Worm (Caenorhabditis elegans): Measurements from ENCODE around the gene K04C2.7.

ce11 chrIII:6931896-6932295 lies 51.0 kb downstream of the K04C2.7 start, which contains the start of gene byn-1:
- TF ChIP-seq unc-62 (GFP tag; optimal IDR thresholded peaks at IDR 0.05 in 1 of 2) (no peak), unc-62 (tag; optimal IDR thresholded peaks at IDR 0.05) (no peak), lin-39 (tag; optimal IDR thresholded peaks at IDR 0.05) (no peak), nhr-77 (tag; optimal IDR thresholded peaks at IDR 0.05) (no peak), php-3 (GFP tag; IDR thresholded peaks at IDR 0.05) (no peak), lin-13 (GFP tag; optimal IDR thresholded peaks at IDR 0.05) (no peak), lsy-2 (tag; optimal IDR thresholded peaks at IDR 0.05) (no peak), jun-1 (tag; optimal IDR thresholded peaks at IDR 0.05) (no peak)
